Worm (Caenorhabditis elegans) whole organism, L3 larva: ENCODE measurements around the gene rep-1.
A peak's percentile ranks its signal among the peaks of the same experiment; 100 is the strongest.

ENCODE experiments used
- R02D3.7 ChIP-seq: fragments of 150-350 bp; optimal IDR thresholded peaks from 2 replicates; lab custom pipeline; 2014; ENCODE audit warnings: missing biosample characterization, missing genetic modification characterization
- ZK546.5 ChIP-seq: sonication (generic microtip); optimal IDR thresholded peaks from 2 replicates; lab custom pipeline; 2017; ENCODE audit warnings: missing biosample characterization, missing genetic modification characterization
- aly-2 ChIP-seq: fragments of 150-350 bp; optimal IDR thresholded peaks from 2 replicates; lab custom pipeline; 2014; ENCODE audit warnings: missing biosample characterization, missing genetic modification characterization
- ama-1 ChIP-seq: fragments of 150-350 bp; optimal IDR thresholded peaks from 2 replicates; lab custom pipeline; 2018
- ceh-16 ChIP-seq: sonication (generic microtip); optimal IDR thresholded peaks from 2 replicates; lab custom pipeline; 2017; ENCODE audit warnings: missing biosample characterization, missing genetic modification characterization
- ceh-28 ChIP-seq: fragments of 150-350 bp; optimal IDR thresholded peaks from 2 replicates; lab custom pipeline; 2014; ENCODE audit warnings: missing biosample characterization, missing genetic modification reagents, missing genetic modification characterization
- ceh-82 ChIP-seq: fragments of 150-350 bp; optimal IDR thresholded peaks from 2 replicates; lab custom pipeline; 2014; ENCODE audit warnings: missing biosample characterization, missing genetic modification characterization
- ceh-9 ChIP-seq: sonication (generic microtip); optimal IDR thresholded peaks from 2 replicates; lab custom pipeline; 2018; ENCODE audit warnings: missing biosample characterization, missing genetic modification characterization
- daf-12 ChIP-seq: fragments of 150-350 bp; optimal IDR thresholded peaks from 2 replicates; lab custom pipeline; 2014; ENCODE audit warnings: missing biosample characterization, missing genetic modification reagents, missing genetic modification characterization
- egl-27 ChIP-seq: sonication (generic microtip); optimal IDR thresholded peaks from 4 replicates; lab custom pipeline; 2017; ENCODE audit warnings: missing biosample characterization, missing genetic modification reagents, missing genetic modification characterization
- egl-5 ChIP-seq: fragments of 150-350 bp; optimal IDR thresholded peaks from 2 replicates; lab custom pipeline; 2017; ENCODE audit warnings: missing biosample characterization, missing genetic modification reagents, missing genetic modification characterization, inconsistent platforms
- elt-1 ChIP-seq: fragments of 150-350 bp; optimal IDR thresholded peaks from 2 replicates; lab custom pipeline; 2014; ENCODE audit warnings: missing biosample characterization, missing genetic modification characterization
- elt-2 ChIP-seq: sonication (generic microtip); optimal IDR thresholded peaks from 2 replicates; lab custom pipeline; 2016; ENCODE audit warnings: missing genetic modification reagents, mild to moderate bottlenecking, missing genetic modification characterization, missing compliant biosample characterization
- elt-3 ChIP-seq, 3 experiments: fragments of 150-350 bp in 1 of 3; sonication (generic microtip) in 2 of 3; optimal IDR thresholded peaks; 2 replicates in 2 of 3; 4 replicates in 1 of 3; lab custom pipeline; 2014 to 2017; ENCODE audit warnings: missing biosample characterization in 3 of 3, missing genetic modification characterization in 3 of 3
- eor-1 ChIP-seq, 2 experiments: fragments of 150-350 bp; optimal IDR thresholded peaks; 2 replicates each; lab custom pipeline; 2014 to 2018; ENCODE audit warnings: missing biosample characterization in 2 of 2, missing genetic modification characterization in 2 of 2
- fkh-10 ChIP-seq: sonication (generic microtip); optimal IDR thresholded peaks from 2 replicates; lab custom pipeline; 2017; ENCODE audit warnings: missing biosample characterization, missing genetic modification reagents, missing genetic modification characterization
- fkh-2 ChIP-seq: fragments of 150-350 bp; optimal IDR thresholded peaks from 2 replicates; lab custom pipeline; 2014; ENCODE audit warnings: missing biosample characterization, missing genetic modification reagents, missing genetic modification characterization
- fos-1 ChIP-seq: fragments of 150-350 bp; optimal IDR thresholded peaks from 2 replicates; lab custom pipeline; 2014; ENCODE audit warnings: missing biosample characterization, missing genetic modification characterization
- hmg-11 ChIP-seq: sonication (generic microtip); optimal IDR thresholded peaks from 2 replicates; lab custom pipeline; 2016; ENCODE audit warnings: missing genetic modification characterization, missing compliant biosample characterization
- jun-1 ChIP-seq: fragments of 150-350 bp; optimal IDR thresholded peaks from 2 replicates; lab custom pipeline; 2014; ENCODE audit warnings: missing biosample characterization, missing genetic modification reagents, missing genetic modification characterization
- lin-15B ChIP-seq: fragments of 150-350 bp; optimal IDR thresholded peaks from 2 replicates; lab custom pipeline; 2014; ENCODE audit warnings: missing biosample characterization, missing genetic modification characterization
- lin-39 ChIP-seq: fragments of 150-350 bp; optimal IDR thresholded peaks from 2 replicates; lab custom pipeline; 2018; ENCODE audit warnings: missing biosample characterization, missing genetic modification reagents, missing genetic modification characterization
- lsy-12 ChIP-seq: sonication (generic microtip); optimal IDR thresholded peaks from 2 replicates; lab custom pipeline; 2016; ENCODE audit warnings: mild to moderate bottlenecking, missing genetic modification characterization, missing compliant biosample characterization
- mdl-1 ChIP-seq: fragments of 150-350 bp; optimal IDR thresholded peaks from 2 replicates; lab custom pipeline; 2014; ENCODE audit warnings: missing biosample characterization, missing genetic modification characterization
- mml-1 ChIP-seq: fragments of 150-350 bp; sonication (generic microtip); optimal IDR thresholded peaks from 3 replicates; lab custom pipeline; 2014; ENCODE audit warnings: missing biosample characterization, missing genetic modification characterization
- nfya-1 ChIP-seq: sonication (generic microtip); optimal IDR thresholded peaks from 2 replicates; lab custom pipeline; 2017; ENCODE audit warnings: missing genetic modification characterization, mild to moderate bottlenecking, missing compliant biosample characterization, antibody characterized with exemption, moderate library complexity; ENCODE audit not compliant: insufficient read depth
- nhr-11 ChIP-seq: fragments of 150-350 bp; optimal IDR thresholded peaks from 2 replicates; lab custom pipeline; 2014; ENCODE audit warnings: missing biosample characterization, missing genetic modification characterization
- nhr-12 ChIP-seq: fragments of 150-350 bp; optimal IDR thresholded peaks from 2 replicates; lab custom pipeline; 2014; ENCODE audit warnings: missing biosample characterization, missing genetic modification characterization
- nhr-23 ChIP-seq: fragments of 150-350 bp; optimal IDR thresholded peaks from 2 replicates; lab custom pipeline; 2014; ENCODE audit warnings: missing biosample characterization, missing genetic modification reagents, missing genetic modification characterization
- nhr-237 ChIP-seq: fragments of 150-350 bp; optimal IDR thresholded peaks from 2 replicates; lab custom pipeline; 2014; ENCODE audit warnings: missing biosample characterization, missing genetic modification characterization
- nhr-25 ChIP-seq: sonication (generic microtip); optimal IDR thresholded peaks from 2 replicates; lab custom pipeline; 2017; ENCODE audit warnings: missing biosample characterization, missing genetic modification characterization
- nhr-28 ChIP-seq: fragments of 150-350 bp; optimal IDR thresholded peaks from 2 replicates; lab custom pipeline; 2014; ENCODE audit warnings: missing biosample characterization, missing genetic modification characterization
- nhr-43 ChIP-seq: sonication (generic microtip); optimal IDR thresholded peaks from 2 replicates; lab custom pipeline; 2016; ENCODE audit warnings: mild to moderate bottlenecking, missing genetic modification characterization, missing compliant biosample characterization; ENCODE audit not compliant: poor library complexity, severe bottlenecking
- nhr-67 ChIP-seq: fragments of 150-350 bp; optimal IDR thresholded peaks from 2 replicates; lab custom pipeline; 2014; ENCODE audit warnings: missing biosample characterization, missing genetic modification characterization
- nhr-76 ChIP-seq: fragments of 150-350 bp; sonication (generic microtip); optimal IDR thresholded peaks from 5 replicates; lab custom pipeline; 2014; ENCODE audit warnings: missing biosample characterization, missing genetic modification characterization
- nhr-77 ChIP-seq: fragments of 150-350 bp; optimal IDR thresholded peaks from 2 replicates; lab custom pipeline; 2014; ENCODE audit warnings: missing biosample characterization, missing genetic modification characterization
- pha-4 ChIP-seq: fragments of 150-350 bp; optimal IDR thresholded peaks from 2 replicates; lab custom pipeline; 2014; ENCODE audit warnings: missing biosample characterization, missing genetic modification reagents, missing genetic modification characterization
- pqm-1 ChIP-seq: fragments of 150-350 bp; optimal IDR thresholded peaks from 2 replicates; lab custom pipeline; 2017; ENCODE audit warnings: missing biosample characterization, missing genetic modification characterization, inconsistent platforms
- sea-2 ChIP-seq: fragments of 150-350 bp; sonication (generic microtip); optimal IDR thresholded peaks from 4 replicates; lab custom pipeline; 2014; ENCODE audit warnings: missing biosample characterization, missing genetic modification reagents, missing genetic modification characterization
- skn-1 ChIP-seq: fragments of 150-350 bp; optimal IDR thresholded peaks from 2 replicates; lab custom pipeline; 2014; ENCODE audit warnings: missing biosample characterization, missing genetic modification characterization
- snpc-4 ChIP-seq: fragments of 150-350 bp; optimal IDR thresholded peaks from 2 replicates; lab custom pipeline; 2014; ENCODE audit warnings: missing biosample characterization, missing genetic modification characterization
- tbx-2 ChIP-seq: sonication (generic microtip); optimal IDR thresholded peaks from 2 replicates; lab custom pipeline; 2016; ENCODE audit warnings: mild to moderate bottlenecking, missing genetic modification characterization, missing compliant biosample characterization
- unc-39 ChIP-seq: sonication (generic microtip); optimal IDR thresholded peaks from 4 replicates; lab custom pipeline; 2017; ENCODE audit warnings: missing biosample characterization, missing genetic modification characterization
- unc-62 ChIP-seq: fragments of 150-350 bp; sonication (generic microtip); optimal IDR thresholded peaks from 4 replicates; lab custom pipeline; 2014; ENCODE audit warnings: missing biosample characterization, missing genetic modification reagents, missing genetic modification characterization
- zag-1 ChIP-seq: fragments of 150-350 bp; optimal IDR thresholded peaks from 2 replicates; lab custom pipeline; 2014; ENCODE audit warnings: missing biosample characterization, missing genetic modification characterization
- ztf-11 ChIP-seq: fragments of 150-350 bp; optimal IDR thresholded peaks from 2 replicates; lab custom pipeline; 2014; ENCODE audit warnings: missing biosample characterization, missing genetic modification characterization
- ztf-4 ChIP-seq: fragments of 150-350 bp; optimal IDR thresholded peaks from 2 replicates; lab custom pipeline; 2014; ENCODE audit warnings: missing biosample characterization, missing genetic modification characterization

The rep-1 gene

ce11 chrIII:1602682-1603081, 32.6 kb downstream of the rep-1 start:
- TF ChIP-seq elt-3 (tag; optimal IDR thresholded peaks at IDR 0.05; lab: Kevin White, UChicago) (no peak), nhr-43 (tag; lab: Kevin White, UChicago) (no peak), snpc-4 (tag; lab: Kevin White, UChicago) (peak; percentile 3), pha-4 (tag; lab: Kevin White, UChicago) (peak; percentile 87), pqm-1 (tag; lab: Kevin White, UChicago) (peak; percentile 92), egl-27 (tag; lab: Kevin White, UChicago) (no peak), zag-1 (tag; lab: Kevin White, UChicago) (no peak), aly-2 (tag; lab: Kevin White, UChicago) (no peak), ztf-4 (tag; lab: Kevin White, UChicago) (no peak), mdl-1 (tag; lab: Kevin White, UChicago) (no peak), jun-1 (tag; lab: Kevin White, UChicago) (peak; percentile 70), elt-2 (tag; lab: Kevin White, UChicago) (peak; percentile 84)

DNA sequence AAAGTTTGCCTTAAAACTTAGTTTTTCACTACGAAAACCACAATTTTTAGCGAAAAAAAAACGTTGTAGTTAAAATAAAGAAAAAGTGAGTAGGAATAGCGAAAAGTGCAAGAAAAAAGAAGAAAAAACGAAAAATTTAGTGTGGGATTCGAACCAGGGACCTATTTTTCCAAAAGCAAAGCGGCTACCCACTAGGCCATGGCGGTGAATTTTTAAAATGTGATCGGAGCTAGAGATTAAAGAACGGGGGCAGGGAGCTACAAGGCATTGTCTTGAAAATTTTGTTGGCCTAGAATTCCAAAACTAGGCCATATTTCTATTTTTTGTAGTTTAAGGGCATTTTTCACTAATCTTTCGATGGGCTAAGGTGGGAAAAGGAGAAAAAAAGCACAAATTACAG, 33.7 kb downstream of the rep-1 start:
- TF ChIP-seq jun-1 (tag; lab: Kevin White, UChicago), result no peak
- no peak for TF ChIP-seq elt-2 (tag; lab: Kevin White, UChicago)
- no peak for TF ChIP-seq elt-3 (tag; optimal IDR thresholded peaks at IDR 0.05; lab: Kevin White, UChicago)

- TF ChIP-seq ceh-82 (tag; lab: Kevin White, UChicago) (no peak), ztf-4 (tag; lab: Kevin White, UChicago) (no peak), unc-62 (no peak), nhr-12 (tag; lab: Kevin White, UChicago) (no peak), nhr-76 (tag; lab: Kevin White, UChicago) (no peak), nhr-11 (no peak), ZK546.5 (tag; lab: Kevin White, UChicago) (no peak), ztf-11 (tag; lab: Kevin White, UChicago) (no peak), aly-2 (tag; lab: Kevin White, UChicago) (no peak), nfya-1 (peak; percentile 32), egl-5 (tag; lab: Kevin White, UChicago) (no peak), nhr-25 (tag; lab: Kevin White, UChicago) (peak; percentile 43), fos-1 (tag; lab: Kevin White, UChicago) (no peak), hmg-11 (tag; lab: Kevin White, UChicago) (peak; percentile 45), daf-12 (tag; lab: Kevin White, UChicago) (no peak), elt-2 (tag; lab: Kevin White, UChicago) (peak; percentile 37), pha-4 (tag; lab: Kevin White, UChicago) (no peak), nhr-77 (tag; lab: Kevin White, UChicago) (peak; percentile 8), R02D3.7 (tag; lab: Kevin White, UChicago) (no peak), egl-27 (tag; lab: Kevin White, UChicago) (peak; percentile 28), jun-1 (tag; lab: Kevin White, UChicago) (no peak), fkh-10 (GFP tag; lab: Kevin White, UChicago) (no peak), mml-1 (tag; lab: Kevin White, UChicago) (no peak), nhr-43 (tag; lab: Kevin White, UChicago) (peak; percentile 37), fkh-2 (tag; lab: Kevin White, UChicago) (no peak), elt-1 (tag; lab: Kevin White, UChicago) (no peak), sea-2 (GFP tag; lab: Kevin White, UChicago) (no peak), ama-1 (lab: Kevin White, UChicago) (no peak), elt-3 (tag; optimal IDR thresholded peaks at IDR 0.05; lab: Kevin White, UChicago) (no peak), skn-1 (tag; lab: Kevin White, UChicago) (no peak), snpc-4 (tag; lab: Kevin White, UChicago) (no peak), nhr-237 (tag; lab: Kevin White, UChicago) (no peak), nhr-28 (tag; lab: Kevin White, UChicago) (no peak), eor-1 (tag; optimal IDR thresholded peaks at IDR 0.05; lab: Kevin White, UChicago) (no peak), ceh-9 (tag; lab: Kevin White, UChicago) (no peak), lin-39 (no peak), tbx-2 (no peak), mdl-1 (tag; lab: Kevin White, UChicago) (no peak), zag-1 (tag; lab: Kevin White, UChicago) (no peak), nhr-23 (tag; lab: Kevin White, UChicago) (peak; percentile 33), ceh-28 (tag; lab: Kevin White, UChicago) (no peak), unc-39 (no peak), pqm-1 (tag; lab: Kevin White, UChicago) (no peak), lsy-12 (tag; lab: Kevin White, UChicago) (peak; percentile 58), lin-15B (tag; lab: Kevin White, UChicago) (peak; percentile 2), ceh-16 (tag; lab: Kevin White, UChicago) (no peak), nhr-67 (tag; lab: Kevin White, UChicago) (no peak)
- TF ChIP-seq, all 47 proteins: peak for 10
These were observed 34.4 kb downstream of the rep-1 start, which contains the start of gene Y22D7AL.6 for ce11 chrIII:1604514-1604976. TSS of gene Y22D7AL.6 (plus strand) at chrIII:1604926.
